Worm (Caenorhabditis elegans): ENCODE results near the gene F41H10.2.
"Not testable (repeated sequence)": the region's sequence is repeated elsewhere in the genome, so short reads cannot be mapped to it uniquely, and the experiment has no call there.

The F41H10.2 gene

ce11 chrIV:5337649-5338048 lies 43.8 kb upstream of the F41H10.2 start:
- peak; percentile 57 for TF ChIP-seq hlh-30 (tag; optimal IDR thresholded peaks at IDR 0.05; ENCODE audit: insufficient read depth)
- peak; percentile 88 for TF ChIP-seq aha-1 (tag)
- TF ChIP-seq ceh-44 (GFP tag; IDR thresholded peaks at IDR 0.05) = no peak
- no peak for TF ChIP-seq fos-1 (tag; optimal IDR thresholded peaks at IDR 0.05)
- no peak for TF ChIP-seq nhr-102 (tag; optimal IDR thresholded peaks at IDR 0.05)
- TF ChIP-seq mdl-1 (tag; optimal IDR thresholded peaks at IDR 0.05) = peak in 1 of 2 experiments; percentile 18
- no peak for TF ChIP-seq lin-29 (GFP tag; IDR thresholded peaks at IDR 0.05)

DNA sequence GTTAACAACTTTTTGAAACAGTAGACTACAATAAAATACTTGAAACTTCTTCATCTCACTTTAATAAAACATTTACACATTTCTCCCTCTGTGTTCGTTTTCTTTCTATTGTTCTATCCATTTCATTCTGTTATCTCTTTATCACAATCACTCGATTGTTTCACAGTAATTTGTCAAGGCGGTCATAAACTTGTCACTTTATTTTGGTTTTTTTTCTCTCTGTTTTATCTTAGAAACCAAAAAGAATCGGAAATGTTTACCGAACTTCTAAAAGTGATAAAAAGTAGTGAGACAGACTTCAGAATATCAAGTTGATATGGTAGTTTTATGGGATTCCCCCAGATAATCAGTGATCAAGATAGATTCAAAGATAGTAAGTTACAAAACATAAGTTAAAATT lies 42.2 kb upstream of the F41H10.2 start, which contains the start of gene Y4C6B.2:
Y4C6B.2 (plus strand) TSS at position 320 of the 400 bp plus-strand sequence.
- TF ChIP-seq nhr-28 (tag; optimal IDR thresholded peaks at IDR 0.05) (peak; percentile 33), egl-27 (tag; optimal IDR thresholded peaks at IDR 0.05) (no peak), unc-62 (GFP tag; optimal IDR thresholded peaks at IDR 0.05 in 1 of 2) (peak in 1 of 2 experiments; percentile 13), unc-62 (tag; optimal IDR thresholded peaks at IDR 0.05) (no peak), dve-1 (tag; optimal IDR thresholded peaks at IDR 0.05; ENCODE audit: insufficient read depth) (peak; percentile 12)

DNA sequence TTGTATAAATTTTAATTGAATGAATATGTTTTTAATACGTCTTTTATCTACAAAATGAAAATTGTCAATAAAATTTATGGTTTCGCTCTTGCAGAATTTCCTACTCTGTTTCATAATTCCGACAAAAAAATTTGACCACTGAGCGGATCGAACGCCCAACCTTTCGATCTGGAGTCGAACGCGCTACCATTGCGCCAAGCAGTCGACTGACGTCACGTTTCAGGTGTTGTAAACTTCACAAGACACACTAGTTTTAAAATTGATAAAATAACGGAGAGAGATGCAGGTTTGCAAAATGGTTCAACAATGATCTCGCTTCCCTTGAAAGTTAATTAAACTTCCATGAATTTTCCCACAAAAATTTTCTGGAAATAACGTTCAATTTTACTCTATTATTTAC lies 37.3 kb upstream of the F41H10.2 start:
- TF ChIP-seq Y75B8A.6 (GFP tag; IDR thresholded peaks at IDR 0.05) (0 out of 2 replicates have a peak, but pooled peaks have one; percentile 48), snpc-1.2 (GFP tag; IDR thresholded peaks at IDR 0.05) (peak; percentile 95), arid-1 (GFP tag; conservative IDR thresholded peaks at IDR 0.05) (peak; percentile 53; the same call in 1 of the 2 replicates), sdz-12 (GFP tag; optimal IDR thresholded peaks at IDR 0.05) (no peak), lin-38 (GFP tag; IDR thresholded peaks at IDR 0.05) (peak; percentile 54), saeg-2 (GFP tag; IDR thresholded peaks at IDR 0.05) (no peak), T26A8.4 (GFP tag; IDR thresholded peaks at IDR 0.05) (0 out of 2 replicates have a peak, but pooled peaks have one; percentile 29), hlh-30 (tag; optimal IDR thresholded peaks at IDR 0.05; ENCODE audit: insufficient read depth) (peak; percentile 54), pha-4 (GFP tag; IDR thresholded peaks at IDR 0.05) (peak; percentile 56; the same call in 1 of the 2 replicates), pha-4 (tag; optimal IDR thresholded peaks at IDR 0.05) (no peak), daf-16 (GFP tag; optimal IDR thresholded peaks at IDR 0.05) (peak in 1 of 2 experiments; percentile 19), daf-16 (tag; optimal IDR thresholded peaks at IDR 0.05) (peak; percentile 55), nhr-6 (tag; optimal IDR thresholded peaks at IDR 0.05) (peak; percentile 5), jun-1 (tag; optimal IDR thresholded peaks at IDR 0.05) (no peak), unc-62 (GFP tag; optimal IDR thresholded peaks at IDR 0.05 in 1 of 2) (peak in 1 of 2 experiments; percentile 53), unc-62 (tag; optimal IDR thresholded peaks at IDR 0.05) (no peak), F10B5.3 (tag; optimal IDR thresholded peaks at IDR 0.05) (no peak), aha-1 (tag) (peak; percentile 87), dve-1 (tag; optimal IDR thresholded peaks at IDR 0.05; ENCODE audit: insufficient read depth) (peak; percentile 63), zip-11 (GFP tag; IDR thresholded peaks at IDR 0.05) (no peak), ceh-44 (GFP tag; IDR thresholded peaks at IDR 0.05) (peak; percentile 64; the same call in 1 of the 2 replicates), nhr-102 (tag; optimal IDR thresholded peaks at IDR 0.05) (peak; percentile 4), dmd-6 (GFP tag; IDR thresholded peaks at IDR 0.05) (peak; percentile 57)

ce11 chrIV:5350480-5351193 lies 30.8 kb upstream of the F41H10.2 start, which contains the start of gene gba-4:
TSS of gene gba-4 (minus strand) at chrIV:5350897.
- peak; percentile 35 for TF ChIP-seq nhr-28 (tag; optimal IDR thresholded peaks at IDR 0.05)
- TF ChIP-seq aha-1 (tag) = peak; percentile 83
- TF ChIP-seq dmd-6 (GFP tag; IDR thresholded peaks at IDR 0.05) = peak; percentile 62
- peak; percentile 84 for TF ChIP-seq pqm-1 (tag; optimal IDR thresholded peaks at IDR 0.05)
- peak; percentile 30 for TF ChIP-seq hlh-11 (tag; optimal IDR thresholded peaks at IDR 0.05)
- peak; percentile 74 for TF ChIP-seq dve-1 (tag; optimal IDR thresholded peaks at IDR 0.05; ENCODE audit: insufficient read depth)
- TF ChIP-seq daf-16 (GFP tag; optimal IDR thresholded peaks at IDR 0.05) = not testable (repeated sequence)
- TF ChIP-seq daf-16 (tag; optimal IDR thresholded peaks at IDR 0.05) = peak; percentile 40

ce11 chrIV:5353364-5353763 lies 28.1 kb upstream of the F41H10.2 start, which contains the start of gene Y4C6B.7:
TSS of gene Y4C6B.7 (minus strand) at chrIV:5353464.
- TF ChIP-seq aha-1 (tag) = peak; percentile 46
- no peak for TF ChIP-seq hlh-30 (tag; optimal IDR thresholded peaks at IDR 0.05; ENCODE audit: insufficient read depth)

All from whole organism, L4 larva.